Fruit fly (Drosophila melanogaster): ENCODE measurements around the gene CG6763.

The CG6763 gene

dm6 chr3R:23300091-23300918, 16.5 kb downstream of the CG6763 start (continued):
- TF ChIP-seq Hr3 (GFP tag; optimal IDR thresholded peaks at IDR 0.05) (peak; percentile 39), CG16815 (GFP tag; optimal IDR thresholded peaks at IDR 0.05) (peak; percentile 70), C15 (GFP tag; IDR thresholded peaks at IDR 0.05) (no peak), PHDP (tag; optimal IDR thresholded peaks at IDR 0.05) (peak; percentile 3), Xbp1 (GFP tag; optimal IDR thresholded peaks at IDR 0.05) (peak; percentile 43), CG9437 (GFP tag; optimal IDR thresholded peaks at IDR 0.05) (peak; percentile 24), row (GFP tag; IDR thresholded peaks at IDR 0.05) (peak; percentile 65), ATbp (GFP tag; optimal IDR thresholded peaks at IDR 0.05) (peak; percentile 20), oc (tag; optimal IDR thresholded peaks at IDR 0.05) (peak; percentile 16), CG4360 (GFP tag; IDR thresholded peaks at IDR 0.05) (peak; percentile 94), chif (GFP tag; optimal IDR thresholded peaks at IDR 0.05) (peak; percentile 38 to 75), ranshi (GFP tag; IDR thresholded peaks at IDR 0.05) (no peak), shn (GFP tag; optimal IDR thresholded peaks at IDR 0.05) (no peak), Atf3 (GFP tag; optimal IDR thresholded peaks at IDR 0.05) (peak; percentile 31), CG8765 (GFP tag; IDR thresholded peaks at IDR 0.05) (peak; percentile 74), gem (tag; optimal IDR thresholded peaks at IDR 0.05) (peak; percentile 78), Dek (tag; optimal IDR thresholded peaks at IDR 0.05) (no peak), BtbVII (GFP tag; optimal IDR thresholded peaks at IDR 0.05) (no peak), exex (tag; optimal IDR thresholded peaks at IDR 0.05) (no peak), CG30431 (GFP tag; optimal IDR thresholded peaks at IDR 0.05) (peak; percentile 58), CG7786 (GFP tag; optimal IDR thresholded peaks at IDR 0.05) (peak; percentile 20), CG9932 (GFP tag; IDR thresholded peaks at IDR 0.05) (no peak), en (GFP tag; optimal IDR thresholded peaks at IDR 0.05) (no peak), org-1 (GFP tag; optimal IDR thresholded peaks at IDR 0.05) (peak; percentile 30), fd102C (GFP tag; optimal IDR thresholded peaks at IDR 0.05) (peak; percentile 88), CG16863 (GFP tag; optimal IDR thresholded peaks at IDR 0.05) (peak; percentile 52), CG42726 (GFP tag; IDR thresholded peaks at IDR 0.05; ENCODE audit: partially characterized antibody) (no peak), Hey (tag; optimal IDR thresholded peaks at IDR 0.05) (no peak), tin (GFP tag; optimal IDR thresholded peaks at IDR 0.05) (no peak), CG17568 (GFP tag; optimal IDR thresholded peaks at IDR 0.05) (peak; percentile 20), insv (GFP tag; optimal IDR thresholded peaks at IDR 0.05) (no peak), cwo (GFP tag; optimal IDR thresholded peaks at IDR 0.05) (no peak), rib (GFP tag; IDR thresholded peaks at IDR 0.05) (no peak), CG18262 (tag; optimal IDR thresholded peaks at IDR 0.05) (peak; percentile 60), CG2678 (tag; optimal IDR thresholded peaks at IDR 0.05) (peak; percentile 17), ewg (GFP tag; optimal IDR thresholded peaks at IDR 0.05) (peak; percentile 12), Hr78 (GFP tag; optimal IDR thresholded peaks at IDR 0.05) (no peak), pnt (GFP tag; optimal IDR thresholded peaks at IDR 0.05) (peak; percentile 10), Elba2 (GFP tag; optimal IDR thresholded peaks at IDR 0.05) (peak; percentile 58), tll (GFP tag; optimal IDR thresholded peaks at IDR 0.05) (peak in 1 of 2 experiments; percentile 41), CG13894 (tag; optimal IDR thresholded peaks at IDR 0.05) (no peak), croc (GFP tag; conservative IDR thresholded peaks at IDR 0.05) (no peak; the same call in 2 of the 3 replicates), GATAe (GFP tag; conservative IDR thresholded peaks at IDR 0.05) (no peak), lmd (GFP tag; IDR thresholded peaks at IDR 0.05) (peak; percentile 18; the same call in 1 of the 2 replicates), scrt (GFP tag; optimal IDR thresholded peaks at IDR 0.05) (no peak), lbe (GFP tag; optimal IDR thresholded peaks at IDR 0.05) (no peak), CG15696 (tag; optimal IDR thresholded peaks at IDR 0.05) (peak; percentile 48), crp (GFP tag; optimal IDR thresholded peaks at IDR 0.05) (peak in 1 of 2 experiments; percentile 19)

All from whole organism, embryonic.